Worm (Caenorhabditis elegans): ENCODE measurements around the gene B0464.9.
A peak's percentile ranks its signal among the peaks of the same experiment; 100 is the strongest.

B0464.9 gene

ce11 chrIII:9450933-9451332, 14.6 kb upstream of the B0464.9 start:
- TF ChIP-seq rnt-1 (tag; optimal IDR thresholded peaks at IDR 0.05), result no peak
- TF ChIP-seq lin-14 (GFP tag; optimal IDR thresholded peaks at IDR 0.05), result peak; percentile 27
- TF ChIP-seq lsy-2 (tag; optimal IDR thresholded peaks at IDR 0.05), result peak; percentile 34 to 41
- TF ChIP-seq sup-37 (GFP tag; optimal IDR thresholded peaks at IDR 0.05), result no peak
- no peak for TF ChIP-seq irx-1 (tag; optimal IDR thresholded peaks at IDR 0.05)
- peak; percentile 4 for TF ChIP-seq nhr-85 (tag)
- TF ChIP-seq blmp-1 (tag; optimal IDR thresholded peaks at IDR 0.05), result peak; percentile 32
- no peak for TF ChIP-seq unc-130 (tag; optimal IDR thresholded peaks at IDR 0.05)
- no peak for TF ChIP-seq fkh-4 (tag; optimal IDR thresholded peaks at IDR 0.05; ENCODE audit: borderline replicate concordance)
- no peak for TF ChIP-seq lin-35 (GFP tag; optimal IDR thresholded peaks at IDR 0.05)
- TF ChIP-seq vab-15 (tag; optimal IDR thresholded peaks at IDR 0.05), result no peak
- TF ChIP-seq elt-2 (tag; optimal IDR thresholded peaks at IDR 0.05), result no peak
- peak; percentile 36 for TF ChIP-seq unc-86 (tag; optimal IDR thresholded peaks at IDR 0.05)
- no peak for TF ChIP-seq lin-13 (GFP tag; optimal IDR thresholded peaks at IDR 0.05)
- no peak for TF ChIP-seq zip-4 (GFP tag; optimal IDR thresholded peaks at IDR 0.05)
- TF ChIP-seq ztf-11 (tag; optimal IDR thresholded peaks at IDR 0.05), result peak in 1 of 2 experiments; percentile 41
- no peak for TF ChIP-seq efl-1 (optimal IDR thresholded peaks at IDR 0.05)
- TF ChIP-seq efl-1 (GFP tag; optimal IDR thresholded peaks at IDR 0.05 in 1 of 2), result peak in 1 of 2 experiments; percentile 15

- TF ChIP-seq nhr-71 (tag; optimal IDR thresholded peaks at IDR 0.05) (no peak), tlp-1 (tag; optimal IDR thresholded peaks at IDR 0.05) (no peak), lsy-2 (tag; optimal IDR thresholded peaks at IDR 0.05) (no peak), unc-62 (GFP tag; optimal IDR thresholded peaks at IDR 0.05) (no peak), lin-13 (GFP tag; optimal IDR thresholded peaks at IDR 0.05) (no peak), unc-98 (GFP tag; IDR thresholded peaks at IDR 0.05) (no peak), ceh-90 (tag; optimal IDR thresholded peaks at IDR 0.05) (no peak), isw-1 (GFP tag; IDR thresholded peaks at IDR 0.05) (no peak), fkh-4 (tag; optimal IDR thresholded peaks at IDR 0.05; ENCODE audit: borderline replicate concordance) (no peak), aly-2 (tag; optimal IDR thresholded peaks at IDR 0.05) (no peak), lin-15B (tag; optimal IDR thresholded peaks at IDR 0.05) (no peak)
Measured at ce11 chrIII:9453962-9454361, 11.6 kb upstream of the B0464.9 start, which contains the start of gene F54C8.7. Gene F54C8.7 (minus strand): TSS chrIII:9454062.

- TF ChIP-seq rnt-1 (tag; optimal IDR thresholded peaks at IDR 0.05) (no peak), blmp-1 (tag; optimal IDR thresholded peaks at IDR 0.05) (peak; percentile 68)
Measured at ce11 chrIII:9454730-9455129, 10.8 kb upstream of the B0464.9 start.

ce11 chrIII:9455980-9456658, 9.4 kb upstream of the B0464.9 start, which contains the start of the genes rheb-1 and spk-1:
Gene rheb-1 (minus strand): TSS chrIII:9456030.
Gene spk-1 (plus strand): TSS chrIII:9456608.
- no peak for TF ChIP-seq unc-98 (GFP tag; IDR thresholded peaks at IDR 0.05)
- peak; percentile 40 for TF ChIP-seq snpc-4 (tag; optimal IDR thresholded peaks at IDR 0.05)
- TF ChIP-seq egl-27 (tag; optimal IDR thresholded peaks at IDR 0.05), result no peak
- peak; percentile 90 for TF ChIP-seq swsn-7 (tag; optimal IDR thresholded peaks at IDR 0.05)
- peak; percentile 59 for TF ChIP-seq zip-4 (GFP tag; optimal IDR thresholded peaks at IDR 0.05)
- peak; percentile 45 for TF ChIP-seq lin-39 (tag; optimal IDR thresholded peaks at IDR 0.05)
- peak; percentile 97 for TF ChIP-seq elt-2 (tag; optimal IDR thresholded peaks at IDR 0.05)
- TF ChIP-seq vab-15 (tag; optimal IDR thresholded peaks at IDR 0.05), result peak; percentile 30
- no peak for TF ChIP-seq ceh-90 (tag; optimal IDR thresholded peaks at IDR 0.05)
- TF ChIP-seq C04F5.9 (tag; optimal IDR thresholded peaks at IDR 0.05), result peak; percentile 37
- TF ChIP-seq sup-37 (GFP tag; optimal IDR thresholded peaks at IDR 0.05), result peak; percentile 57
- TF ChIP-seq ceh-63 (GFP tag; optimal IDR thresholded peaks at IDR 0.05), result no peak
- peak; percentile 79 for TF ChIP-seq lin-13 (GFP tag; optimal IDR thresholded peaks at IDR 0.05)
- peak; percentile 90 for TF ChIP-seq nhr-47 (tag; optimal IDR thresholded peaks at IDR 0.05)
- peak; percentile 32 for TF ChIP-seq fkh-4 (tag; optimal IDR thresholded peaks at IDR 0.05; ENCODE audit: borderline replicate concordance)
- peak; percentile 61 for TF ChIP-seq nhr-237 (tag; optimal IDR thresholded peaks at IDR 0.05)
- peak; percentile 57 for TF ChIP-seq irx-1 (tag; optimal IDR thresholded peaks at IDR 0.05)
- TF ChIP-seq snu-23 (GFP tag; optimal IDR thresholded peaks at IDR 0.05), result peak; percentile 93
- TF ChIP-seq pag-3 (tag; optimal IDR thresholded peaks at IDR 0.05; ENCODE audit: borderline replicate concordance, insufficient read depth), result no peak
- peak; percentile 50 for TF ChIP-seq grh-1 (GFP tag; IDR thresholded peaks at IDR 0.05)
- TF ChIP-seq fos-1 (tag; optimal IDR thresholded peaks at IDR 0.05), result peak; percentile 77
- TF ChIP-seq mef-2 (tag; optimal IDR thresholded peaks at IDR 0.05), result peak; percentile 79
- TF ChIP-seq C16A3.4 (tag; optimal IDR thresholded peaks at IDR 0.05), result peak; percentile 84
- TF ChIP-seq nhr-11 (tag; optimal IDR thresholded peaks at IDR 0.05), result peak; percentile 58
- no peak for TF ChIP-seq unc-62 (GFP tag; optimal IDR thresholded peaks at IDR 0.05)
- peak; percentile 87 for TF ChIP-seq tbx-2 (tag; optimal IDR thresholded peaks at IDR 0.05)
- TF ChIP-seq ets-5 (GFP tag; IDR thresholded peaks at IDR 0.05), result no peak
- no peak for TF ChIP-seq unc-30 (tag; optimal IDR thresholded peaks at IDR 0.05)
- peak; percentile 95 for TF ChIP-seq nhr-71 (tag; optimal IDR thresholded peaks at IDR 0.05)
- TF ChIP-seq efl-1 (optimal IDR thresholded peaks at IDR 0.05), result peak; percentile 83 to 84
- TF ChIP-seq efl-1 (GFP tag; optimal IDR thresholded peaks at IDR 0.05 in 1 of 2), result peak; percentile 69 to 97
